Worm (Caenorhabditis elegans) whole organism, L4/young adult: ENCODE measurements around the gene C12D5.9.

ENCODE experiments used
- W03F9.2 ChIP-seq: fragments of 150-350 bp; optimal IDR thresholded peaks from 2 replicates; lab custom pipeline; 2014; ENCODE audit warnings: missing biosample characterization, missing genetic modification characterization
- dao-5 ChIP-seq: sonication (generic microtip); optimal IDR thresholded peaks from 2 replicates; lab custom pipeline; 2016; ENCODE audit warnings: missing genotype, missing genetic modification characterization, moderate library complexity, missing compliant biosample characterization
- him-1 ChIP-seq: sonication (generic microtip); optimal IDR thresholded peaks from 2 replicates; lab custom pipeline; 2016; ENCODE audit warnings: missing genotype, missing genetic modification reagents, missing genetic modification characterization, missing compliant biosample characterization

- TF ChIP-seq dao-5 (tag; lab: Kevin White, UChicago) (no peak), him-1 (tag; lab: Kevin White, UChicago) (no peak), W03F9.2 (tag; lab: Kevin White, UChicago) (no peak)
Measured at ce11 chrV:7730488-7730887, 40.7 kb upstream of the C12D5.9 start.
